Fruit fly (Drosophila melanogaster) whole organism, adult: ENCODE measurements around the gene lwr.

ENCODE experiments used
- CG11617 ChIP-seq: fragments of 200-800 bp; sonication (Bioruptor generic); optimal IDR thresholded peaks from 2 replicates; lab custom pipeline; 2017; ENCODE audit warnings: mild to moderate bottlenecking, missing biosample characterization, missing genetic modification reagents, missing genetic modification characterization
- CG12768 ChIP-seq: fragments of 200-800 bp; sonication (Bioruptor generic); optimal IDR thresholded peaks from 2 replicates; lab custom pipeline; 2017; ENCODE audit warnings: missing biosample characterization, missing genetic modification characterization, mild to moderate bottlenecking, moderate library complexity, missing genetic modification reagents
- CG14711 ChIP-seq: fragments of 200-800 bp; sonication (Bioruptor generic); optimal IDR thresholded peaks from 2 replicates; lab custom pipeline; 2018; ENCODE audit warnings: missing biosample characterization, mild to moderate bottlenecking, missing genetic modification characterization, moderate library complexity
- CG1620 ChIP-seq: fragments of 200-800 bp; sonication (Bioruptor generic); optimal IDR thresholded peaks from 2 replicates; lab custom pipeline; 2016; ENCODE audit warnings: missing biosample characterization, missing genetic modification characterization
- CG33017 ChIP-seq: fragments of 200-800 bp; sonication (Bioruptor generic); optimal IDR thresholded peaks from 2 replicates; lab custom pipeline; 2018; ENCODE audit warnings: missing biosample characterization, mild to moderate bottlenecking, missing genetic modification characterization, moderate library complexity
- CG5204 ChIP-seq: fragments of 200-800 bp; sonication (Bioruptor generic); optimal IDR thresholded peaks from 2 replicates; lab custom pipeline; 2016; ENCODE audit warnings: missing biosample characterization, missing genetic modification characterization
- CG7045 ChIP-seq: fragments of 200-800 bp; sonication (Bioruptor generic); optimal IDR thresholded peaks from 2 replicates; lab custom pipeline; 2017; ENCODE audit warnings: missing biosample characterization, mild to moderate bottlenecking, missing genetic modification characterization
- CG7101 ChIP-seq: fragments of 200-800 bp; sonication (Bioruptor generic); optimal IDR thresholded peaks from 2 replicates; lab custom pipeline; 2018; ENCODE audit warnings: missing biosample characterization, mild to moderate bottlenecking, missing genetic modification characterization, moderate library complexity
- Clk ChIP-seq: fragments of 200-800 bp; sonication (Bioruptor generic); optimal IDR thresholded peaks from 2 replicates; lab custom pipeline; 2017; ENCODE audit warnings: missing biosample characterization, missing genetic modification characterization
- Crg-1 ChIP-seq: fragments of 200-800 bp; sonication (Bioruptor generic); optimal IDR thresholded peaks from 2 replicates; lab custom pipeline; 2016; ENCODE audit warnings: missing biosample characterization, missing genetic modification characterization
- Hr96 ChIP-seq: fragments of 200-800 bp; sonication (Bioruptor generic); optimal IDR thresholded peaks from 2 replicates; lab custom pipeline; 2016; ENCODE audit warnings: missing biosample characterization, missing genetic modification characterization
- Mnt ChIP-seq: fragments of 200-800 bp; sonication (Bioruptor generic); optimal IDR thresholded peaks from 2 replicates; lab custom pipeline; 2016; ENCODE audit warnings: missing biosample characterization, mild to moderate bottlenecking, missing genetic modification characterization
- bab1 ChIP-seq: fragments of 200-800 bp; sonication (Bioruptor generic); optimal IDR thresholded peaks from 3 replicates; lab custom pipeline; 2019; ENCODE audit warnings: missing biosample characterization, mild to moderate bottlenecking, missing genetic modification characterization, moderate library complexity
- cic ChIP-seq: fragments of 200-800 bp; sonication (Bioruptor generic); optimal IDR thresholded peaks from 2 replicates; lab custom pipeline; 2017; ENCODE audit warnings: missing biosample characterization, mild to moderate bottlenecking, missing genetic modification characterization, moderate library complexity
- cnc ChIP-seq, 2 experiments: fragments of >200 bp; optimal IDR thresholded peaks; 2 replicates each; lab custom pipeline; 2017
- kay ChIP-seq: fragments of 200-800 bp; sonication (Bioruptor generic); peaks from one replicate; lab custom pipeline; 2016; ENCODE audit warnings: missing biosample characterization, missing genetic modification characterization, borderline replicate concordance
- ovo ChIP-seq: fragments of 200-800 bp; sonication (Bioruptor generic); optimal IDR thresholded peaks from 2 replicates; lab custom pipeline; 2016; ENCODE audit warnings: missing biosample characterization, missing genetic modification characterization
- pad ChIP-seq: fragments of 200-800 bp; sonication (Bioruptor generic); optimal IDR thresholded peaks from 3 replicates; lab custom pipeline; 2017; ENCODE audit warnings: missing biosample characterization, missing genetic modification characterization, mild to moderate bottlenecking, moderate library complexity, missing genetic modification reagents
- tj ChIP-seq: fragments of 200-800 bp; sonication (Bioruptor generic); optimal IDR thresholded peaks from 3 replicates; lab custom pipeline; 2017; ENCODE audit warnings: missing biosample characterization, mild to moderate bottlenecking, missing genetic modification characterization, moderate library complexity
- toe ChIP-seq: fragments of 200-800 bp; sonication (Bioruptor generic); optimal IDR thresholded peaks from 2 replicates; lab custom pipeline; 2016; ENCODE audit warnings: missing biosample characterization, missing genetic modification characterization

Gene lwr

dm6 chr2L:513035-513434, 29.3 kb downstream of the lwr start:
- no peak for TF ChIP-seq toe (GFP tag; lab: Kevin White, UChicago)
- no peak for TF ChIP-seq Crg-1

DNA sequence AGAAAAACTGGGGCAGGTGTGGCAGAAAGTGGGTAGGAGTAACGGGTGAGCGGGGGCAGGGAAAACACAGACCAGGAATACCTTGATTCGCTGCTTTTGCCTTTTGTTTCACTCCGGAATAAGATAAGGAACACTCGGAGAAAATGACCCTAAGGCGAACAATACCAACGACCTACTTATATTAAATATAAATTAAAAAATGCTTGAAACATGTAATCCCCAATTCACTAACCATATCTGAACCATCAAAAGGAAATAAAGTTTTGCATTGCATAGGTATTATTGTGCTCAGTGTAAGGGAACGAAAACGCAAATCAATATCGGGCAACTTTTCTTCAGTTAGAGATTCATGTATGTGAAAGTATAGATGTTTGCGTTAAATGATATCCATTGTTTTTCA, 30.4 kb downstream of the lwr start:
- TF ChIP-seq toe (GFP tag; lab: Kevin White, UChicago) (no peak), CG1620 (no peak), CG14711 (no peak), tj (GFP tag; lab: Kevin White, UChicago) (no peak), CG12768 (GFP tag; lab: Kevin White, UChicago) (no peak), Mnt (GFP tag; lab: Kevin White, UChicago) (no peak), Crg-1 (no peak), kay (GFP tag; lab: Kevin White, UChicago) (no peak), bab1 (GFP tag; lab: Kevin White, UChicago) (no peak), ovo (GFP tag; lab: Kevin White, UChicago) (no peak), cnc (optimal IDR thresholded peaks at IDR 0.05; lab: Kevin White, UChicago) (no peak), Clk (GFP tag; lab: Kevin White, UChicago) (no peak), Hr96 (GFP tag; lab: Kevin White, UChicago) (no peak), pad (GFP tag; lab: Kevin White, UChicago) (no peak), CG7045 (GFP tag; lab: Kevin White, UChicago) (no peak), CG7101 (tag; lab: Kevin White, UChicago) (no peak), CG5204 (no peak), CG11617 (GFP tag; lab: Kevin White, UChicago) (no peak), cic (no peak), CG33017 (tag; lab: Kevin White, UChicago) (no peak)

DNA sequence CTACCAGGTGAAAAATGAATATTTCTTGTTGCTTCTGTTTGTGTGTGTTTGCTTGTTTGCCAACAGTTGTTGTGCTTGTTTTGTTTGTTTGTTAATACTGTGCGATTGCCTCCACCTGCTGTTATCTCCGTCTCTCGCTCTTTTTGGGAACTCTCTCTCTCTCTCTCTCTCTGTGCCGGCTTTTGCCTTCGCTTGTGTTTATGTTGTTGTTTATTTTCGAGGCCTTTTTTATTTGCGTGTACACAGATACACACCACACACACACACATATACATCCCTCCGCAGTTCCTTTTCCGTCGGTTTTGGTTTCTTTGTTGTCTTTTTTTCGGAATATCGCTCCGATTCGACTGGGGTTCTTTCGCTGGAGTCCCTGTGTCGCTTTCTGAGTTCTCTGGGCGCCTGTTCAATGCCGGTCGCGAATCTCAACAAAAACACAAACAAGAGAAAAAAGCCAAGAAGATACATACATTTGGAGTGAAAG, 31.8 kb downstream of the lwr start:
- no peak for TF ChIP-seq ovo (GFP tag; lab: Kevin White, UChicago)

- TF ChIP-seq tj (GFP tag; lab: Kevin White, UChicago) (no peak), CG1620 (no peak), Clk (GFP tag; lab: Kevin White, UChicago) (no peak), CG14711 (no peak), kay (GFP tag; lab: Kevin White, UChicago) (no peak)
Measured at dm6 chr2L:507169-507568, 35.2 kb downstream of the lwr start.

DNA sequence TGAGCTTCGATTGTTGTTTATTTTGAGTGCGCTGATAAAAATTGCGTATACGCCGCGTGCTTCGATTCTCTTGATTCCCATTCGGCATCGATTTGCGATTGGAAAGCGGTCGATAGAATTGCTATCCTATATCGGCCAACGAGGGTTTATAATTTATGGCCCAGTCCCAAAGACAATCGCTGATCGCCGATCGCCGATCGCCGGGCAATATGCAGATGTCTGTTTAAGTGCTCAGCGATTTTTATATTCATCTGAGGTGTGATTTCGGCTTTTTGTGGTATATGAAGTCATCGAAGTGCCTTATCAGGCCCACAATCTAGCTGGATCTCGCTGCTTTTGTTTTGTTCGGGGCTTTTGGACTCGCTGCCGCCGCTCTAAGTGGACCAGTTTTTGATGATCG, 35.9 kb downstream of the lwr start:
- TF ChIP-seq CG1620 = no peak
- no peak for TF ChIP-seq tj (GFP tag; lab: Kevin White, UChicago)
- no peak for TF ChIP-seq CG12768 (GFP tag; lab: Kevin White, UChicago)
- no peak for TF ChIP-seq Clk (GFP tag; lab: Kevin White, UChicago)

DNA sequence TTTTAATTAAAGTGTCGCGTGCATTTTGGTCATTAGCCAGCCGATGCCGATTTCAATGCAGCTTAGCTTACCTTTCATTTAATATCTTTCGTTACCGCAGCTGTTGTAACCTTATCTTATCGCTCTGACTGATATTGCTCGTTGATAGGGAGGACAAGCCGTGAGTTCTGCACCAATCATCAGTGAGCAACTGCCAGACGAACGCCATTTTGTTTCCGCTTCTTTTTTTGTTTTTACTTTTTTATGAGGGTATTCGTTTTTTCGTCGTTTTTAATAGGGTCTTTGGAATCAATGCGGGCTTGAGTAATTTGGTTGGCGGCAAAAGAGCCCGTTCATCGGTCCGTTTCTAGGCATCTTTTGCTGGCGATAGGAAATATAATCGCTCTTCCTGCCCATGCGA, 37.4 kb downstream of the lwr start:
- TF ChIP-seq CG14711 = no peak
- no peak for TF ChIP-seq cnc (optimal IDR thresholded peaks at IDR 0.05; lab: Kevin White, UChicago)
- TF ChIP-seq Crg-1 = no peak
- TF ChIP-seq Mnt (GFP tag; lab: Kevin White, UChicago) = no peak
- no peak for TF ChIP-seq tj (GFP tag; lab: Kevin White, UChicago)
- no peak for TF ChIP-seq CG12768 (GFP tag; lab: Kevin White, UChicago)
- no peak for TF ChIP-seq CG33017 (tag; lab: Kevin White, UChicago)
- no peak for TF ChIP-seq ovo (GFP tag; lab: Kevin White, UChicago)
- TF ChIP-seq toe (GFP tag; lab: Kevin White, UChicago) = no peak
- no peak for TF ChIP-seq cic
- no peak for TF ChIP-seq CG11617 (GFP tag; lab: Kevin White, UChicago)

- TF ChIP-seq CG12768 (GFP tag; lab: Kevin White, UChicago) = no peak
- TF ChIP-seq Clk (GFP tag; lab: Kevin White, UChicago) = no peak
- TF ChIP-seq kay (GFP tag; lab: Kevin White, UChicago) = no peak
- TF ChIP-seq toe (GFP tag; lab: Kevin White, UChicago) = no peak
- no peak for TF ChIP-seq CG5204
- TF ChIP-seq Hr96 (GFP tag; lab: Kevin White, UChicago) = no peak
- TF ChIP-seq CG1620 = no peak
- TF ChIP-seq CG14711 = no peak
- TF ChIP-seq CG7045 (GFP tag; lab: Kevin White, UChicago) = no peak
- TF ChIP-seq Mnt (GFP tag; lab: Kevin White, UChicago) = no peak
- TF ChIP-seq CG7101 (tag; lab: Kevin White, UChicago) = no peak
- no peak for TF ChIP-seq CG33017 (tag; lab: Kevin White, UChicago)
- TF ChIP-seq pad (GFP tag; lab: Kevin White, UChicago) = no peak
- TF ChIP-seq Crg-1 = no peak
- no peak for TF ChIP-seq cnc (optimal IDR thresholded peaks at IDR 0.05; lab: Kevin White, UChicago)
- no peak for TF ChIP-seq ovo (GFP tag; lab: Kevin White, UChicago)
- no peak for TF ChIP-seq CG11617 (GFP tag; lab: Kevin White, UChicago)
- no peak for TF ChIP-seq bab1 (GFP tag; lab: Kevin White, UChicago)
- no peak for TF ChIP-seq tj (GFP tag; lab: Kevin White, UChicago)
Measured at dm6 chr2L:501622-502021, 40.8 kb downstream of the lwr start.
